Worm (Caenorhabditis elegans) whole organism, L3 larva: Measurements from ENCODE around the gene col-181.

Experiments
- R02D3.7 ChIP-seq: fragments of 150-350 bp; optimal IDR thresholded peaks from 2 replicates; lab custom pipeline; 2014; ENCODE audit warnings: missing biosample characterization, missing genetic modification characterization
- ZK546.5 ChIP-seq: sonication (generic microtip); optimal IDR thresholded peaks from 2 replicates; lab custom pipeline; 2017; ENCODE audit warnings: missing biosample characterization, missing genetic modification characterization
- aly-2 ChIP-seq: fragments of 150-350 bp; optimal IDR thresholded peaks from 2 replicates; lab custom pipeline; 2014; ENCODE audit warnings: missing biosample characterization, missing genetic modification characterization
- ama-1 ChIP-seq: fragments of 150-350 bp; optimal IDR thresholded peaks from 2 replicates; lab custom pipeline; 2018
- ceh-16 ChIP-seq: sonication (generic microtip); optimal IDR thresholded peaks from 2 replicates; lab custom pipeline; 2017; ENCODE audit warnings: missing biosample characterization, missing genetic modification characterization
- ceh-28 ChIP-seq: fragments of 150-350 bp; optimal IDR thresholded peaks from 2 replicates; lab custom pipeline; 2014; ENCODE audit warnings: missing biosample characterization, missing genetic modification reagents, missing genetic modification characterization
- ceh-82 ChIP-seq: fragments of 150-350 bp; optimal IDR thresholded peaks from 2 replicates; lab custom pipeline; 2014; ENCODE audit warnings: missing biosample characterization, missing genetic modification characterization
- ceh-9 ChIP-seq: sonication (generic microtip); optimal IDR thresholded peaks from 2 replicates; lab custom pipeline; 2018; ENCODE audit warnings: missing biosample characterization, missing genetic modification characterization
- daf-12 ChIP-seq: fragments of 150-350 bp; optimal IDR thresholded peaks from 2 replicates; lab custom pipeline; 2014; ENCODE audit warnings: missing biosample characterization, missing genetic modification reagents, missing genetic modification characterization
- egl-27 ChIP-seq: sonication (generic microtip); optimal IDR thresholded peaks from 4 replicates; lab custom pipeline; 2017; ENCODE audit warnings: missing biosample characterization, missing genetic modification reagents, missing genetic modification characterization
- egl-5 ChIP-seq: fragments of 150-350 bp; optimal IDR thresholded peaks from 2 replicates; lab custom pipeline; 2017; ENCODE audit warnings: missing biosample characterization, missing genetic modification reagents, missing genetic modification characterization, inconsistent platforms
- elt-1 ChIP-seq: fragments of 150-350 bp; optimal IDR thresholded peaks from 2 replicates; lab custom pipeline; 2014; ENCODE audit warnings: missing biosample characterization, missing genetic modification characterization
- elt-2 ChIP-seq: sonication (generic microtip); optimal IDR thresholded peaks from 2 replicates; lab custom pipeline; 2016; ENCODE audit warnings: missing genetic modification reagents, mild to moderate bottlenecking, missing genetic modification characterization, missing compliant biosample characterization
- elt-3 ChIP-seq, 3 experiments: fragments of 150-350 bp in 1 of 3; sonication (generic microtip) in 2 of 3; optimal IDR thresholded peaks; 2 replicates in 2 of 3; 4 replicates in 1 of 3; lab custom pipeline; 2014 to 2017; ENCODE audit warnings: missing biosample characterization in 3 of 3, missing genetic modification characterization in 3 of 3
- eor-1 ChIP-seq, 2 experiments: fragments of 150-350 bp; optimal IDR thresholded peaks; 2 replicates each; lab custom pipeline; 2014 to 2018; ENCODE audit warnings: missing biosample characterization in 2 of 2, missing genetic modification characterization in 2 of 2
- fkh-10 ChIP-seq: sonication (generic microtip); optimal IDR thresholded peaks from 2 replicates; lab custom pipeline; 2017; ENCODE audit warnings: missing biosample characterization, missing genetic modification reagents, missing genetic modification characterization
- fkh-2 ChIP-seq: fragments of 150-350 bp; optimal IDR thresholded peaks from 2 replicates; lab custom pipeline; 2014; ENCODE audit warnings: missing biosample characterization, missing genetic modification reagents, missing genetic modification characterization
- fos-1 ChIP-seq: fragments of 150-350 bp; optimal IDR thresholded peaks from 2 replicates; lab custom pipeline; 2014; ENCODE audit warnings: missing biosample characterization, missing genetic modification characterization
- hmg-11 ChIP-seq: sonication (generic microtip); optimal IDR thresholded peaks from 2 replicates; lab custom pipeline; 2016; ENCODE audit warnings: missing genetic modification characterization, missing compliant biosample characterization
- jun-1 ChIP-seq: fragments of 150-350 bp; optimal IDR thresholded peaks from 2 replicates; lab custom pipeline; 2014; ENCODE audit warnings: missing biosample characterization, missing genetic modification reagents, missing genetic modification characterization
- lin-15B ChIP-seq: fragments of 150-350 bp; optimal IDR thresholded peaks from 2 replicates; lab custom pipeline; 2014; ENCODE audit warnings: missing biosample characterization, missing genetic modification characterization
- lin-39 ChIP-seq: fragments of 150-350 bp; optimal IDR thresholded peaks from 2 replicates; lab custom pipeline; 2018; ENCODE audit warnings: missing biosample characterization, missing genetic modification reagents, missing genetic modification characterization
- lsy-12 ChIP-seq: sonication (generic microtip); optimal IDR thresholded peaks from 2 replicates; lab custom pipeline; 2016; ENCODE audit warnings: mild to moderate bottlenecking, missing genetic modification characterization, missing compliant biosample characterization
- mdl-1 ChIP-seq: fragments of 150-350 bp; optimal IDR thresholded peaks from 2 replicates; lab custom pipeline; 2014; ENCODE audit warnings: missing biosample characterization, missing genetic modification characterization
- mml-1 ChIP-seq: fragments of 150-350 bp; sonication (generic microtip); optimal IDR thresholded peaks from 3 replicates; lab custom pipeline; 2014; ENCODE audit warnings: missing biosample characterization, missing genetic modification characterization
- nfya-1 ChIP-seq: sonication (generic microtip); optimal IDR thresholded peaks from 2 replicates; lab custom pipeline; 2017; ENCODE audit warnings: missing genetic modification characterization, mild to moderate bottlenecking, missing compliant biosample characterization, antibody characterized with exemption, moderate library complexity; ENCODE audit not compliant: insufficient read depth
- nhr-11 ChIP-seq: fragments of 150-350 bp; optimal IDR thresholded peaks from 2 replicates; lab custom pipeline; 2014; ENCODE audit warnings: missing biosample characterization, missing genetic modification characterization
- nhr-12 ChIP-seq: fragments of 150-350 bp; optimal IDR thresholded peaks from 2 replicates; lab custom pipeline; 2014; ENCODE audit warnings: missing biosample characterization, missing genetic modification characterization
- nhr-23 ChIP-seq: fragments of 150-350 bp; optimal IDR thresholded peaks from 2 replicates; lab custom pipeline; 2014; ENCODE audit warnings: missing biosample characterization, missing genetic modification reagents, missing genetic modification characterization
- nhr-237 ChIP-seq: fragments of 150-350 bp; optimal IDR thresholded peaks from 2 replicates; lab custom pipeline; 2014; ENCODE audit warnings: missing biosample characterization, missing genetic modification characterization
- nhr-25 ChIP-seq: sonication (generic microtip); optimal IDR thresholded peaks from 2 replicates; lab custom pipeline; 2017; ENCODE audit warnings: missing biosample characterization, missing genetic modification characterization
- nhr-28 ChIP-seq: fragments of 150-350 bp; optimal IDR thresholded peaks from 2 replicates; lab custom pipeline; 2014; ENCODE audit warnings: missing biosample characterization, missing genetic modification characterization
- nhr-43 ChIP-seq: sonication (generic microtip); optimal IDR thresholded peaks from 2 replicates; lab custom pipeline; 2016; ENCODE audit warnings: mild to moderate bottlenecking, missing genetic modification characterization, missing compliant biosample characterization; ENCODE audit not compliant: poor library complexity, severe bottlenecking
- nhr-67 ChIP-seq: fragments of 150-350 bp; optimal IDR thresholded peaks from 2 replicates; lab custom pipeline; 2014; ENCODE audit warnings: missing biosample characterization, missing genetic modification characterization
- nhr-76 ChIP-seq: fragments of 150-350 bp; sonication (generic microtip); optimal IDR thresholded peaks from 5 replicates; lab custom pipeline; 2014; ENCODE audit warnings: missing biosample characterization, missing genetic modification characterization
- nhr-77 ChIP-seq: fragments of 150-350 bp; optimal IDR thresholded peaks from 2 replicates; lab custom pipeline; 2014; ENCODE audit warnings: missing biosample characterization, missing genetic modification characterization
- pha-4 ChIP-seq: fragments of 150-350 bp; optimal IDR thresholded peaks from 2 replicates; lab custom pipeline; 2014; ENCODE audit warnings: missing biosample characterization, missing genetic modification reagents, missing genetic modification characterization
- pqm-1 ChIP-seq: fragments of 150-350 bp; optimal IDR thresholded peaks from 2 replicates; lab custom pipeline; 2017; ENCODE audit warnings: missing biosample characterization, missing genetic modification characterization, inconsistent platforms
- sea-2 ChIP-seq: fragments of 150-350 bp; sonication (generic microtip); optimal IDR thresholded peaks from 4 replicates; lab custom pipeline; 2014; ENCODE audit warnings: missing biosample characterization, missing genetic modification reagents, missing genetic modification characterization
- skn-1 ChIP-seq: fragments of 150-350 bp; optimal IDR thresholded peaks from 2 replicates; lab custom pipeline; 2014; ENCODE audit warnings: missing biosample characterization, missing genetic modification characterization
- snpc-4 ChIP-seq: fragments of 150-350 bp; optimal IDR thresholded peaks from 2 replicates; lab custom pipeline; 2014; ENCODE audit warnings: missing biosample characterization, missing genetic modification characterization
- tbx-2 ChIP-seq: sonication (generic microtip); optimal IDR thresholded peaks from 2 replicates; lab custom pipeline; 2016; ENCODE audit warnings: mild to moderate bottlenecking, missing genetic modification characterization, missing compliant biosample characterization
- unc-39 ChIP-seq: sonication (generic microtip); optimal IDR thresholded peaks from 4 replicates; lab custom pipeline; 2017; ENCODE audit warnings: missing biosample characterization, missing genetic modification characterization
- unc-62 ChIP-seq: fragments of 150-350 bp; sonication (generic microtip); optimal IDR thresholded peaks from 4 replicates; lab custom pipeline; 2014; ENCODE audit warnings: missing biosample characterization, missing genetic modification reagents, missing genetic modification characterization
- zag-1 ChIP-seq: fragments of 150-350 bp; optimal IDR thresholded peaks from 2 replicates; lab custom pipeline; 2014; ENCODE audit warnings: missing biosample characterization, missing genetic modification characterization
- ztf-11 ChIP-seq: fragments of 150-350 bp; optimal IDR thresholded peaks from 2 replicates; lab custom pipeline; 2014; ENCODE audit warnings: missing biosample characterization, missing genetic modification characterization
- ztf-4 ChIP-seq: fragments of 150-350 bp; optimal IDR thresholded peaks from 2 replicates; lab custom pipeline; 2014; ENCODE audit warnings: missing biosample characterization, missing genetic modification characterization

The col-181 gene

DNA sequence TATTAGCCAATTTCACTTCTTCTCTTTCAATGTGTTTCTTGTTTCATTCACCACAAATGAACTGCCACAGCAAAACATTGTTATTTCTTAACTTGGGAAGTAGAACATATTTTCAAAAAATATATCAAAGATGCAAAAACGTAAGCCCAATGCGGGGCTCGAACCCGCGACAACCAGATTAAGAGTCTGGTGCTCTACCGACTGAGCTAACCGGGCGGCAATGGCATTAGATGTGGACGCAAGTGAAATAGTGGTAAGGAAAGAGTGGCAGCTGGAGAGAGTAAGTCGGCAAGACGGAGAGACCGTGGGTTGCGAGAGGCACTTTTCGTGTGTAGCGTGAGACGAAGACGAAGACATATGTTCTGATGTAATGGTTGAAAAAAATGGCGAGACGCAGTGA, 1.3 kb downstream of the col-181 start:
- TF ChIP-seq skn-1 (tag; lab: Kevin White, UChicago): no peak
- TF ChIP-seq mdl-1 (tag; lab: Kevin White, UChicago): no peak
- TF ChIP-seq sea-2: peak; percentile 81
- peak; percentile 17 for TF ChIP-seq unc-62 (GFP tag; lab: Kevin White, UChicago)
- TF ChIP-seq eor-1 (tag; optimal IDR thresholded peaks at IDR 0.05; lab: Kevin White, UChicago): no peak
- peak; percentile 20 for TF ChIP-seq fkh-2 (tag; lab: Kevin White, UChicago)
- TF ChIP-seq ama-1: no peak
- peak; percentile 4 for TF ChIP-seq lin-15B (tag; lab: Kevin White, UChicago)
- no peak for TF ChIP-seq unc-39 (tag; lab: Kevin White, UChicago)
- no peak for TF ChIP-seq nhr-67 (tag; lab: Kevin White, UChicago)
- no peak for TF ChIP-seq nhr-237 (tag; lab: Kevin White, UChicago)
- TF ChIP-seq ceh-28 (tag; lab: Kevin White, UChicago): peak; percentile 41
- peak in 1 of 3 experiments; percentile 25 for TF ChIP-seq elt-3 (tag; optimal IDR thresholded peaks at IDR 0.05; lab: Kevin White, UChicago)
- TF ChIP-seq nhr-43 (tag; lab: Kevin White, UChicago): peak; percentile 85
- TF ChIP-seq R02D3.7 (tag; lab: Kevin White, UChicago): peak; percentile 20
- TF ChIP-seq ztf-11: peak; percentile 6
- peak; percentile 75 for TF ChIP-seq lin-39
- no peak for TF ChIP-seq mml-1
- no peak for TF ChIP-seq ceh-16
- no peak for TF ChIP-seq nhr-28 (tag; lab: Kevin White, UChicago)
- no peak for TF ChIP-seq ZK546.5
- TF ChIP-seq pqm-1 (tag; lab: Kevin White, UChicago): no peak
- peak; percentile 48 for TF ChIP-seq egl-27 (tag; lab: Kevin White, UChicago)
- TF ChIP-seq ztf-4 (tag; lab: Kevin White, UChicago): no peak
- TF ChIP-seq fkh-10 (GFP tag; lab: Kevin White, UChicago): no peak
- TF ChIP-seq nhr-25: peak; percentile 25
- peak; percentile 3 for TF ChIP-seq snpc-4 (tag; lab: Kevin White, UChicago)
- TF ChIP-seq pha-4: no peak
- TF ChIP-seq hmg-11: no peak
- peak; percentile 65 for TF ChIP-seq lsy-12 (tag; lab: Kevin White, UChicago)
- TF ChIP-seq elt-2: peak; percentile 42
- peak; percentile 26 for TF ChIP-seq egl-5 (tag; lab: Kevin White, UChicago)
- no peak for TF ChIP-seq nhr-11 (tag; lab: Kevin White, UChicago)
- TF ChIP-seq tbx-2 (tag; lab: Kevin White, UChicago): peak; percentile 79
- no peak for TF ChIP-seq aly-2 (tag; lab: Kevin White, UChicago)
- peak; percentile 78 for TF ChIP-seq ceh-82 (tag; lab: Kevin White, UChicago)
- TF ChIP-seq daf-12 (tag; lab: Kevin White, UChicago): no peak
- TF ChIP-seq jun-1 (tag; lab: Kevin White, UChicago): peak; percentile 20
- peak; percentile 33 for TF ChIP-seq nhr-76 (tag; lab: Kevin White, UChicago)
- TF ChIP-seq nhr-77 (tag; lab: Kevin White, UChicago): peak; percentile 14
- no peak for TF ChIP-seq nhr-12 (tag; lab: Kevin White, UChicago)
- TF ChIP-seq nhr-23: peak; percentile 55
- TF ChIP-seq nfya-1 (tag; lab: Kevin White, UChicago): peak; percentile 67
- no peak for TF ChIP-seq elt-1
- TF ChIP-seq fos-1: no peak
- TF ChIP-seq ceh-9 (tag; lab: Kevin White, UChicago): no peak
- no peak for TF ChIP-seq zag-1
